Worm (Caenorhabditis elegans): Measurements from ENCODE around the gene gtr-1.
A peak's percentile ranks its signal among the peaks of the same experiment; 100 is the strongest.

gtr-1 gene

DNA sequence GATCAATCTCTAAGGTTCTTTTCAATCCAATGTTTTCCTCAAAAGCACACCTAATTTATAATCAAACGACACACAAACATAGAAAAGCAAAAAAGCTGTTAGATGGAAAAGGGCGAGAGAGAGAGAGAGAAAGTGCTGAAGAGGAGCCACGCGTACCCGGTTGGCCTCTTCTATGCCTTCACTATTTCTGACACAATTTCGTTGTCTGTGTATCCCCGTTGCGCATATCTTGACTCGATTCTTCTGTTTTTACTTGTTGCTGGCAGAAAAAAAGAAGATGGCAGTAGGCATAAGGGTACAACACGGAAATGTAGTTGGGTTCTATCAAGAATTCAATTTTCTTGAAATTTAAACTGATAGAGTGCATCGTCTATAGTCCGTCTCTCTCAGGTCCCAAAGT lies 24.9 kb downstream of the gtr-1 start:
- TF ChIP-seq hlh-13 (GFP tag; optimal IDR thresholded peaks at IDR 0.05) (no peak), Y22D7AL.16 (tag; optimal IDR thresholded peaks at IDR 0.05) (no peak), rnt-1 (tag; optimal IDR thresholded peaks at IDR 0.05) (peak; percentile 9), tbx-2 (tag; optimal IDR thresholded peaks at IDR 0.05) (peak; percentile 78), dve-1 (tag; optimal IDR thresholded peaks at IDR 0.05) (peak; percentile 72), odd-2 (tag; optimal IDR thresholded peaks at IDR 0.05) (no peak), ceh-24 (tag; optimal IDR thresholded peaks at IDR 0.05) (no peak), ceh-14 (tag; optimal IDR thresholded peaks at IDR 0.05) (peak; percentile 25), npax-4 (tag; optimal IDR thresholded peaks at IDR 0.05) (no peak), ttx-3 (tag; optimal IDR thresholded peaks at IDR 0.05) (no peak), nfya-1 (tag; optimal IDR thresholded peaks at IDR 0.05) (peak; percentile 65), nhr-11 (tag; optimal IDR thresholded peaks at IDR 0.05) (no peak), lim-6 (tag; optimal IDR thresholded peaks at IDR 0.05) (no peak), unc-86 (tag; optimal IDR thresholded peaks at IDR 0.05) (no peak), che-1 (tag; optimal IDR thresholded peaks at IDR 0.05) (no peak), dmd-4 (tag; optimal IDR thresholded peaks at IDR 0.05; ENCODE audit: borderline replicate concordance) (no peak), K09A11.1 (tag; optimal IDR thresholded peaks at IDR 0.05; ENCODE audit: insufficient read depth) (no peak), ceh-48 (tag; optimal IDR thresholded peaks at IDR 0.05) (no peak), ceh-6 (GFP tag; optimal IDR thresholded peaks at IDR 0.05) (no peak), ceh-45 (GFP tag; IDR thresholded peaks at IDR 0.05) (no peak), madf-2 (tag; optimal IDR thresholded peaks at IDR 0.05) (no peak), hlh-8 (tag; optimal IDR thresholded peaks at IDR 0.05) (no peak), ceh-30 (tag; optimal IDR thresholded peaks at IDR 0.05) (no peak), fkh-6 (tag; optimal IDR thresholded peaks at IDR 0.05) (no peak), ceh-2 (tag; optimal IDR thresholded peaks at IDR 0.05) (no peak), unc-42 (tag; optimal IDR thresholded peaks at IDR 0.05) (peak; percentile 94), elt-2 (tag; optimal IDR thresholded peaks at IDR 0.05) (no peak), zip-5 (tag; optimal IDR thresholded peaks at IDR 0.05) (no peak), ceh-34 (tag; optimal IDR thresholded peaks at IDR 0.05) (peak; percentile 36), pha-2 (tag; optimal IDR thresholded peaks at IDR 0.05) (no peak), sox-4 (tag; optimal IDR thresholded peaks at IDR 0.05) (no peak), mec-3 (tag; optimal IDR thresholded peaks at IDR 0.05; ENCODE audit: borderline replicate concordance) (no peak), pat-9 (tag; optimal IDR thresholded peaks at IDR 0.05) (no peak), pax-1 (tag; optimal IDR thresholded peaks at IDR 0.05) (no peak), ceh-18 (tag; optimal IDR thresholded peaks at IDR 0.05) (peak; percentile 51), pros-1 (tag; optimal IDR thresholded peaks at IDR 0.05) (peak; percentile 6), ceh-19 (GFP tag; optimal IDR thresholded peaks at IDR 0.05) (peak; percentile 6), gmeb-2 (tag; optimal IDR thresholded peaks at IDR 0.05) (no peak), ceh-31 (tag; optimal IDR thresholded peaks at IDR 0.05) (peak; percentile 70), unc-55 (GFP tag; optimal IDR thresholded peaks at IDR 0.05) (peak; percentile 74), eyg-1 (tag; optimal IDR thresholded peaks at IDR 0.05) (no peak), sdc-2 (tag; optimal IDR thresholded peaks at IDR 0.05) (peak; percentile 58), ceh-9 (tag; optimal IDR thresholded peaks at IDR 0.05) (no peak), lin-11 (tag; optimal IDR thresholded peaks at IDR 0.05) (no peak), T23F11.4 (GFP tag; optimal IDR thresholded peaks at IDR 0.05) (no peak), elt-4 (tag; optimal IDR thresholded peaks at IDR 0.05) (no peak), ref-2 (tag; optimal IDR thresholded peaks at IDR 0.05) (peak; percentile 35), sox-2 (GFP tag; IDR thresholded peaks at IDR 0.05) (no peak)
